Worm (Caenorhabditis elegans) whole organism, L2 larva: ENCODE measurements around the gene Y55F3BL.6.
A peak's percentile ranks its signal among the peaks of the same experiment; 100 is the strongest.

ENCODE experiments used
- C34F6.9 ChIP-seq: fragments of 150-350 bp; optimal IDR thresholded peaks from 2 replicates; lab custom pipeline; 2014; ENCODE audit warnings: missing biosample characterization, missing genetic modification characterization
- F13H6.1 ChIP-seq: sonication (generic microtip); optimal IDR thresholded peaks from 2 replicates; lab custom pipeline; 2016; ENCODE audit warnings: missing genetic modification characterization, missing compliant biosample characterization
- R02D3.7 ChIP-seq: fragments of 150-350 bp; optimal IDR thresholded peaks from 2 replicates; lab custom pipeline; 2014; ENCODE audit warnings: missing biosample characterization, missing genetic modification characterization
- Y55F3AM.14 ChIP-seq: fragments of 200-800 bp; sonication (Bioruptor generic); optimal IDR thresholded peaks from 2 replicates; lab custom pipeline; 2018; ENCODE audit warnings: mild to moderate bottlenecking, missing genetic modification characterization, missing compliant biosample characterization
- alr-1 ChIP-seq: fragments of 150-350 bp; optimal IDR thresholded peaks from 2 replicates; lab custom pipeline; 2014; ENCODE audit warnings: missing biosample characterization, missing genetic modification characterization
- aly-2 ChIP-seq: fragments of 150-350 bp; optimal IDR thresholded peaks from 2 replicates; lab custom pipeline; 2014; ENCODE audit warnings: missing biosample characterization, missing genetic modification characterization
- ama-1 ChIP-seq: fragments of 150-350 bp; optimal IDR thresholded peaks from 2 replicates; lab custom pipeline; 2018; ENCODE audit warnings: inconsistent platforms
- crh-2 ChIP-seq: sonication (generic microtip); optimal IDR thresholded peaks from 2 replicates; lab custom pipeline; 2017; ENCODE audit warnings: missing biosample characterization, missing genetic modification characterization
- elt-1 ChIP-seq: fragments of 150-350 bp; optimal IDR thresholded peaks from 2 replicates; lab custom pipeline; 2014; ENCODE audit warnings: missing biosample characterization, missing genetic modification characterization
- fos-1 ChIP-seq: fragments of 150-350 bp; optimal IDR thresholded peaks from 2 replicates; lab custom pipeline; 2014; ENCODE audit warnings: missing biosample characterization, missing genetic modification characterization
- lin-11 ChIP-seq: fragments of 150-350 bp; sonication (generic microtip); optimal IDR thresholded peaks from 2 replicates; lab custom pipeline; 2014; ENCODE audit warnings: missing biosample characterization, missing genetic modification characterization, inconsistent platforms, mixed read lengths
- lin-13 ChIP-seq: fragments of 150-350 bp; optimal IDR thresholded peaks from 2 replicates; lab custom pipeline; 2014; ENCODE audit warnings: missing biosample characterization, missing genetic modification reagents, missing genetic modification characterization
- lin-39 ChIP-seq: fragments of 150-350 bp; optimal IDR thresholded peaks from 2 replicates; lab custom pipeline; 2014; ENCODE audit warnings: missing biosample characterization, missing genetic modification reagents, missing genetic modification characterization
- mdl-1 ChIP-seq, 2 experiments: fragments of 150-350 bp in 1 of 2; sonication (generic microtip) in 1 of 2; optimal IDR thresholded peaks; 2 replicates each; lab custom pipeline; 2017; ENCODE audit warnings: missing biosample characterization in 2 of 2, missing genetic modification characterization in 2 of 2
- nhr-10 ChIP-seq: sonication (generic microtip); optimal IDR thresholded peaks from 2 replicates; lab custom pipeline; 2017; ENCODE audit warnings: missing biosample characterization, missing genetic modification characterization
- nhr-11 ChIP-seq: fragments of 150-350 bp; optimal IDR thresholded peaks from 2 replicates; lab custom pipeline; 2014; ENCODE audit warnings: missing biosample characterization, missing genetic modification characterization
- nhr-21 ChIP-seq: fragments of 150-350 bp; optimal IDR thresholded peaks from 2 replicates; lab custom pipeline; 2014; ENCODE audit warnings: missing biosample characterization, missing genetic modification characterization
- nhr-23 ChIP-seq: fragments of 150-350 bp; optimal IDR thresholded peaks from 2 replicates; lab custom pipeline; 2014; ENCODE audit warnings: missing biosample characterization, missing genetic modification reagents, missing genetic modification characterization
- nhr-237 ChIP-seq: fragments of 150-350 bp; optimal IDR thresholded peaks from 2 replicates; lab custom pipeline; 2014; ENCODE audit warnings: missing biosample characterization, missing genetic modification characterization
- nhr-25 ChIP-seq: fragments of 150-350 bp; sonication (generic microtip); optimal IDR thresholded peaks from 3 replicates; lab custom pipeline; 2014; ENCODE audit warnings: missing biosample characterization, missing genetic modification characterization
- nhr-77 ChIP-seq: fragments of 150-350 bp; optimal IDR thresholded peaks from 2 replicates; lab custom pipeline; 2014; ENCODE audit warnings: missing biosample characterization, missing genetic modification characterization
- peb-1 ChIP-seq: fragments of 150-350 bp; optimal IDR thresholded peaks from 2 replicates; lab custom pipeline; 2014; ENCODE audit warnings: missing biosample characterization, missing genetic modification characterization
- sem-4 ChIP-seq: fragments of 150-350 bp; optimal IDR thresholded peaks from 2 replicates; lab custom pipeline; 2014; ENCODE audit warnings: missing biosample characterization, missing genetic modification reagents, missing genetic modification characterization
- skn-1 ChIP-seq: sonication (generic microtip); optimal IDR thresholded peaks from 2 replicates; lab custom pipeline; 2017; ENCODE audit warnings: missing biosample characterization, missing genetic modification characterization
- sma-3 ChIP-seq: sonication (generic microtip); optimal IDR thresholded peaks from 2 replicates; lab custom pipeline; 2016; ENCODE audit warnings: missing genetic modification reagents, missing genetic modification characterization, missing compliant biosample characterization
- sma-9 ChIP-seq, 2 experiments: fragments of 150-350 bp in 1 of 2; sonication (generic microtip) in 1 of 2; optimal IDR thresholded peaks; 2 replicates each; lab custom pipeline; 2014 to 2016; ENCODE audit warnings: missing genetic modification characterization in 2 of 2, mild to moderate bottlenecking in 1 of 2, missing biosample characterization in 1 of 2, missing compliant biosample characterization in 1 of 2, missing genetic modification reagents in 1 of 2, moderate library complexity in 1 of 2
- snpc-4 ChIP-seq: fragments of 150-350 bp; optimal IDR thresholded peaks from 2 replicates; lab custom pipeline; 2014; ENCODE audit warnings: missing biosample characterization, missing genetic modification characterization
- unc-39 ChIP-seq: fragments of 150-350 bp; optimal IDR thresholded peaks from 2 replicates; lab custom pipeline; 2014; ENCODE audit warnings: missing biosample characterization, missing genetic modification characterization
- unc-55 ChIP-seq: fragments of 150-350 bp; sonication (generic microtip); optimal IDR thresholded peaks from 3 replicates; lab custom pipeline; 2014; ENCODE audit warnings: missing biosample characterization, missing genetic modification reagents, missing genetic modification characterization
- zag-1 ChIP-seq: fragments of 150-350 bp; optimal IDR thresholded peaks from 2 replicates; lab custom pipeline; 2014; ENCODE audit warnings: missing biosample characterization, missing genetic modification characterization
- ztf-11 ChIP-seq: sonication (generic microtip); optimal IDR thresholded peaks from 2 replicates; lab custom pipeline; 2017; ENCODE audit warnings: missing biosample characterization, missing genetic modification characterization

The Y55F3BL.6 gene

ce11 chrIV:762486-763376 is 44.1 kb downstream of the Y55F3BL.6 start:
- TF ChIP-seq sma-9 (GFP tag; optimal IDR thresholded peaks at IDR 0.05; lab: Kevin White, UChicago) = no peak
- no peak for TF ChIP-seq sma-9 (tag; optimal IDR thresholded peaks at IDR 0.05; lab: Kevin White, UChicago)
- TF ChIP-seq fos-1 (tag; lab: Kevin White, UChicago) = no peak
- TF ChIP-seq lin-11 (tag; lab: Kevin White, UChicago) = no peak
- no peak for TF ChIP-seq nhr-23 (tag; lab: Kevin White, UChicago)
- no peak for TF ChIP-seq C34F6.9
- TF ChIP-seq lin-13 (GFP tag; lab: Kevin White, UChicago) = no peak
- no peak for TF ChIP-seq nhr-25 (tag; lab: Kevin White, UChicago)

- TF ChIP-seq snpc-4 (tag; lab: Kevin White, UChicago) (no peak), sma-3 (GFP tag; lab: Kevin White, UChicago) (peak; percentile 78), nhr-21 (tag; lab: Kevin White, UChicago) (peak; percentile 26), sma-9 (GFP tag; optimal IDR thresholded peaks at IDR 0.05; lab: Kevin White, UChicago) (peak; percentile 13), sma-9 (tag; optimal IDR thresholded peaks at IDR 0.05; lab: Kevin White, UChicago) (no peak), lin-39 (tag; lab: Kevin White, UChicago) (no peak), ama-1 (lab: Kevin White, UChicago) (peak; percentile 80), crh-2 (tag; lab: Kevin White, UChicago) (peak; percentile 19)
Observed at ce11 chrIV:762016-762459, 44.8 kb downstream of the Y55F3BL.6 start.

ce11 chrIV:760267-760666 is 46.6 kb downstream of the Y55F3BL.6 start, which contains the start of gene gst-40:
gst-40 (plus strand) TSS chrIV:760502.
- TF ChIP-seq skn-1 (tag; lab: Kevin White, UChicago) (no peak), mdl-1 (tag; optimal IDR thresholded peaks at IDR 0.05; lab: Kevin White, UChicago) (no peak), unc-55 (GFP tag; lab: Kevin White, UChicago) (peak; percentile 23), F13H6.1 (tag; lab: Kevin White, UChicago) (no peak), ztf-11 (no peak), nhr-237 (tag; lab: Kevin White, UChicago) (no peak)

ce11 chrIV:757548-757947 is 49.3 kb downstream of the Y55F3BL.6 start:
- TF ChIP-seq lin-11 (tag; lab: Kevin White, UChicago) (no peak), R02D3.7 (tag; lab: Kevin White, UChicago) (no peak), unc-39 (tag; lab: Kevin White, UChicago) (no peak), nhr-25 (tag; lab: Kevin White, UChicago) (no peak), aly-2 (no peak), nhr-21 (tag; lab: Kevin White, UChicago) (no peak), snpc-4 (tag; lab: Kevin White, UChicago) (no peak)

ce11 chrIV:756956-757355 is 49.9 kb downstream of the Y55F3BL.6 start:
- TF ChIP-seq peb-1 (tag; lab: Kevin White, UChicago) (no peak), nhr-11 (tag; lab: Kevin White, UChicago) (no peak), aly-2 (no peak), lin-39 (tag; lab: Kevin White, UChicago) (no peak), Y55F3AM.14 (no peak), C34F6.9 (no peak), unc-39 (tag; lab: Kevin White, UChicago) (no peak), lin-11 (tag; lab: Kevin White, UChicago) (no peak), F13H6.1 (tag; lab: Kevin White, UChicago) (no peak), skn-1 (tag; lab: Kevin White, UChicago) (no peak), zag-1 (no peak)

- no peak for TF ChIP-seq nhr-77 (tag; lab: Kevin White, UChicago)
- no peak for TF ChIP-seq alr-1
- TF ChIP-seq aly-2 = no peak
- no peak for TF ChIP-seq unc-55 (GFP tag; lab: Kevin White, UChicago)
- TF ChIP-seq nhr-25 (tag; lab: Kevin White, UChicago) = no peak
- no peak for TF ChIP-seq nhr-10 (tag; lab: Kevin White, UChicago)
- TF ChIP-seq sem-4 (tag; lab: Kevin White, UChicago) = no peak
- TF ChIP-seq elt-1 (tag; lab: Kevin White, UChicago) = no peak
Observed at ce11 chrIV:756421-756820, 50.5 kb downstream of the Y55F3BL.6 start, which contains the start of gene srt-23. srt-23 (plus strand) TSS chrIV:756721.
